Fruit fly (Drosophila melanogaster) S2 (cell line): Measurements from ENCODE around the gene VhaAC45RP.

ENCODE experiments used
- CG8478 ChIP-seq: fragments of >200 bp; optimal IDR thresholded peaks from 2 replicates; lab custom pipeline; 2018
- CTCF ChIP-seq, 2 experiments: fragments of >200 bp; optimal IDR thresholded peaks; 2 replicates each; lab custom pipeline; 2018

Gene VhaAC45RP

dm6 chr3R:30121731-30122130 lies 44.5 kb downstream of the VhaAC45RP start:
- TF ChIP-seq CG8478 (lab: Kevin White, UChicago) (no peak), CTCF (optimal IDR thresholded peaks at IDR 0.05; lab: Kevin White, UChicago) (peak in 1 of 2 experiments; percentile 21)
